Worm (Caenorhabditis elegans): ENCODE results near the gene subs-4.

subs-4 gene

DNA sequence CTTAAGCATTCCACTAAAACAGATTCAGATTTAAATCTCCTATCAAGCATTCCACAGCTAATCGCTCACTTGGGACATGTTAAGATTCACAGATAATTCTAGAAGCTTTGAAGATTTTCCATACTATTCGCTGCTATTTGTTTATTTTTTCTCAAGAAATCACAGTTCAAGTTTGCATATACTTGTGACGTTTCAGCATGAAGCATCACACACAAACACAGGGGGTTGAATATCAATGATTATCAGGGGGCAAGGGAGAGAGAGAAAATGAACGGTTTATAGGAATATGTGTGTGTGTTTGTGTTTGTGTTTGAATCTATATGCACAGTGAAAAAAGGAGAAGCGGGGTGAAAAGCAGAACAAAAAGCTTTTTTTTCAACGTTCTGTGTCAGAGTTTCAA lies 20.7 kb downstream of the subs-4 start, which contains the start of gene Y47D3B.12:
Gene Y47D3B.12 (plus strand): TSS at position 301 of the 400 bp plus-strand sequence.
- TF ChIP-seq mel-28 (tag; optimal IDR thresholded peaks at IDR 0.05; ENCODE audit: borderline replicate concordance) (no peak), madf-3 (GFP tag; IDR thresholded peaks at IDR 0.05) (no peak), T26A5.8 (tag; optimal IDR thresholded peaks at IDR 0.05) (no peak), ztf-6 (GFP tag; IDR thresholded peaks at IDR 0.05) (no peak)

DNA sequence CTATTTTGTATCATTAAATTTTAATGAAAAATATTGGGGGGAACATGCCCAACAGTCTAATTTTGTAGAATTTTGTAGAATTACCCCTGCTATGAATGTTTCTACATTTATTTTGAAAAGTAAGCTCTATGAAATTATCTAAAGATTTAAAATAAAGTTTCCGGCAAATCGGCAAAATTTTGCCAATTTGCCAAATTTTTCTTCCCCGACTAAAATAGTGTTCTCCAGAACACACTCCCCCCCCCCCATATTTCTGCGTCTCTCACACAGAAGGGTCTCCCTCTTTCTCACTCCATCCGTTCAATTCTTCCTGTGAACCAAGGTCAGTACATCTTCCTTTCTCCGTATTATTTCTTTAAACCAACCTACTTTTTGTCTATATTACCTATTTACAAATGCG lies 23.0 kb downstream of the subs-4 start, which contains the start of gene Y47D3B.4:
Gene Y47D3B.4 (plus strand): TSS at position 301 of the 400 bp plus-strand sequence.
- TF ChIP-seq ceh-40 (GFP tag; IDR thresholded peaks at IDR 0.05) = no peak
- no peak for TF ChIP-seq egrh-3 (GFP tag; IDR thresholded peaks at IDR 0.05)
- TF ChIP-seq F57C9.4 (tag; optimal IDR thresholded peaks at IDR 0.05) = no peak
- TF ChIP-seq him-1 (tag; optimal IDR thresholded peaks at IDR 0.05) = no peak
- no peak for TF ChIP-seq mel-28 (tag; optimal IDR thresholded peaks at IDR 0.05; ENCODE audit: borderline replicate concordance)

DNA sequence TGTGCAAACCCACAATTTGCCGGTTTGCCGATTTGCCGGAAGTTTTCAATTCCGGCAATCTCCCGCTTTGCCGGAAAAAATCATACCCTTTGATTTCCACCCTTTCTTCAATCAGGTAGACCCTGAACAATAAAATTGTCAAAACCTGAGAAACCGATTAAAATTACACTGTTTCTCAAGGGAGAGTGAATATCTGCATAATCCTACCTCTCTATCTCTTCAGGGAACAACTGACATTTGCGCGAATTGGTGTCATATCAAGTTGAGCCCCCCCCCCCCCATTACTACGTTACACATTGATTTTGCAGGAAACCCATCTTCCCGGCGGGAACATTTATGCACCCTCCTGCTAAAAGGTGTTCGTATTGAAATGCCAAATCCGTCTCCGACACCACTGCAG lies 28.4 kb downstream of the subs-4 start, which contains the start of gene twk-31:
Gene twk-31 (plus strand): TSS at position 301 of the 400 bp plus-strand sequence.
- TF ChIP-seq gei-17 (GFP tag; optimal IDR thresholded peaks at IDR 0.05) = no peak
- no peak for TF ChIP-seq attf-6 (GFP tag; IDR thresholded peaks at IDR 0.05)
- TF ChIP-seq Y56A3A.18 (GFP tag; IDR thresholded peaks at IDR 0.05) = no peak
- TF ChIP-seq ets-4 (GFP tag; optimal IDR thresholded peaks at IDR 0.05) = no peak
- TF ChIP-seq let-526 (GFP tag; IDR thresholded peaks at IDR 0.05) = no peak
- no peak for TF ChIP-seq F37B4.10 (GFP tag; IDR thresholded peaks at IDR 0.05)

DNA sequence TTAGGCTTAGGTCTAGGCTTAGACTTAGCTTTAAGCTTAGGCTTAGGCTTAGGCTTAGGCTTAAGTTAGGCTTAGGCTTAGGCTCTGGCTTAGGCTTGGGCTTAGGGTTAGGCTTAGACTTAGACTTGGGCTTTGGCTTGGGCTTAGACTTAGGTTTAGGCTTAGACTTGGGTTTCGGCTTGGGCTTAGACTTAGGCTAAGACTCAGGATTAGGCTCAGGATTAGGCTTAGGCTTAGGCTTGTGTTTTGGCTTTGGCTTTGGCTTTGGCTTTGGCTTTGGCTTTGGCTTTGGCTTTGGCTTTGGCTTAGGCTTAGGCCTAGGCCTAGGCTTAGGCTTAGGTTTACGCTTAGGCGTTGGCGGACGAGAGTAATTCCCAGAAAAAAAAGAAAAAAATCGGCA lies 37.5 kb downstream of the subs-4 start:
- TF ChIP-seq B0035.1 (tag; optimal IDR thresholded peaks at IDR 0.05) = no peak
- TF ChIP-seq cebp-2 (GFP tag; IDR thresholded peaks at IDR 0.05) = 0 out of 2 replicates have a peak, but pooled peaks have one; percentile 49
- no peak for TF ChIP-seq D2030.7 (GFP tag; IDR thresholded peaks at IDR 0.05)
- TF ChIP-seq K12H6.12 (tag; optimal IDR thresholded peaks at IDR 0.05) = no peak
- TF ChIP-seq aptf-3 (GFP tag; IDR thresholded peaks at IDR 0.05) = no peak

DNA sequence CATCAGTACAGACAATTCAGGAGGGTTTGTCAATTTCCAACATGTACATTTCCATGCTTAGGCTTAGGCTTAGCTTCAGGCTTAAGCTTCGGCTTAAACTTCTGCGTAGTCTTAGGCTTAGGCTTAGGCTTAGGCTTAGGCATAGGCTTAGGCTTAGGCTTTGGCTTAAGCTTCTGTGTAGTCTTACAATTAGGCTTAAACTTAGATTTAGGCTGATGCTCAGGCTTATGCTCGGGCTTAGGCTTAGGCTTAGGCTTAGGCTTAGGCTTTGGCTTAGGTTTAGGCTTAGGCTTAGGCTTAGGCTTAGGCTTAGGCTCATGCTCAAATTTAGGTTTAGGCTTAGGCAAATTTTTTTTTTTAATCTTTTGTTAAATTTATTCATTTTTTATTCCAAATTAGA lies 42.8 kb downstream of the subs-4 start:
- TF ChIP-seq lsy-27 (tag; optimal IDR thresholded peaks at IDR 0.05; ENCODE audit: borderline replicate concordance, insufficient read depth) (no peak), mcd-1 (GFP tag; IDR thresholded peaks at IDR 0.05) (no peak), C17E4.6 (GFP tag; IDR thresholded peaks at IDR 0.05) (no peak)

DNA sequence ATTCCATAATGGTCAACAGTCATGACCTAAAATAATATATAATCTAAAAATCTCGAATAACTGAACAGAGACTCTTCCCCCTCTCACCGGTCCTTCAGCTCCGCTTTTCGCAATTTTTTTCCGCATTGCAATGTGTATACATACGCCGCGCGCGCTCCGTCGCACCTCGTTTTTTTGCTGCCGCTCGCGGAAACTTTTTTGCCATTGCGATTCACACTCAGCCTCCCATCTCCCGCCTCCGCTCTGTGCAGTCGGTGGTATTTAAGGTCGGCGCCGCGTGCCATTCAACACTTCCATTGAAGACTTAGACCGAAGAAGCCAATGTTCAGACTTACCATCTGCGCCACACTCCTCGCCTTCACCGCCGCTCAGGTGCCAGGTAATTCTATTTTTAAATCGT lies 44.9 kb downstream of the subs-4 start, which contains the start of gene idpc-1:
Gene idpc-1 (plus strand): TSS at position 301 of the 400 bp plus-strand sequence.
- TF ChIP-seq mcd-1 (GFP tag; IDR thresholded peaks at IDR 0.05) (no peak), F57A8.1 (GFP tag; optimal IDR thresholded peaks at IDR 0.05) (no peak), nhr-179 (tag; optimal IDR thresholded peaks at IDR 0.05) (no peak), aptf-3 (GFP tag; IDR thresholded peaks at IDR 0.05) (no peak), F10E7.11 (tag; optimal IDR thresholded peaks at IDR 0.05) (no peak), nhr-80 (tag; optimal IDR thresholded peaks at IDR 0.05) (no peak), hmg-20 (GFP tag; IDR thresholded peaks at IDR 0.05) (no peak), attf-3 (GFP tag; conservative IDR thresholded peaks at IDR 0.05) (no peak), pbrm-1 (GFP tag; IDR thresholded peaks at IDR 0.05) (no peak), ztf-6 (GFP tag; IDR thresholded peaks at IDR 0.05) (no peak), dpl-1 (GFP tag; optimal IDR thresholded peaks at IDR 0.05) (no peak), cebp-2 (GFP tag; IDR thresholded peaks at IDR 0.05) (no peak), nhr-27 (tag; optimal IDR thresholded peaks at IDR 0.05) (no peak), B0035.1 (tag; optimal IDR thresholded peaks at IDR 0.05) (no peak)
